Fruit fly (Drosophila melanogaster): ENCODE data around the gene cert.

- TF ChIP-seq cyc (GFP tag; optimal IDR thresholded peaks at IDR 0.05) (no peak), Hr38 (GFP tag; optimal IDR thresholded peaks at IDR 0.05) (no peak), fd85E (GFP tag; optimal IDR thresholded peaks at IDR 0.05) (no peak)
Measured at dm6 chr3L:8312290-8312689, 22.6 kb upstream of the cert start.

Data from whole organism, prepupa.